Fruit fly (Drosophila melanogaster): ENCODE measurements around the gene EMC2A.

DNA sequence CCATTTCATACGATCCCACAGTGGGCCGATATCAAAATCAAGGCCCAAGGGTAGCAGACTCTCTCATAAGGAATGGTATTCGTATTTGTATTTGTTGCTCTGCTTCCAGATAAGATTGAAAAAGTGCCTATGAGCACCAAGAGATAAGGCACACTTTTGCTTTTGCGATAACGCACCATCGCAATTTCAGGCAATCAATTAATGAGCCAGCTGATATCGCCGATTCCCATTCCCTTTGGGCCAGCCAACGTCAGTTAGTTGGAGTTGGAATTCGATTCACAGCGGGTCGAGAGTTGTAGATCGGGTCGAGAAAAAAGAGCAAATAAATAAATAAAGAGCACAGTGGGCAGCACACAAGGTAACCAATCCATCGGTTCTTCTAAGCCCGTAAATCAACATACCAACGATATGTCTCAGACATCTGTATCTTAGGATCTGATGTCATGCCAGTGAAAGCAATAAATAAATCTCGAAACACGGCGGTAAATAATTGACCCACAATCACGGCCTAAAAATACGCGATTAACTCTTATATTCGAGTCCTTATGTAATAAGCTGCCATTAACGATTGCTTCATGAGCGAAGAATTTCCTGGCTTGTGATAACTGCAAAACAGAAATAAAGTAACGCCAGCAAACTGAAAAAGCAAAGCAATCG, 12.3 kb upstream of the EMC2A start, which contains the start of gene CG8907:
- no peak for TF ChIP-seq CG8478 (optimal IDR thresholded peaks at IDR 0.05)
- TF ChIP-seq CTCF (optimal IDR thresholded peaks at IDR 0.05), result no peak
